Worm (Caenorhabditis elegans) whole organism, midembryonic: Measurements from ENCODE around the gene Y57E12AR.1.

ENCODE experiments used
- T22C8.4 ChIP-seq: fragments of 200-800 bp; sonication (Bioruptor generic); IDR thresholded peaks from 2 replicates; pipeline ENCODE4 v1.3.6; 2022; ENCODE audit warnings: missing genetic modification characterization, missing compliant biosample characterization
- cog-1 ChIP-seq: sonication (generic microtip); optimal IDR thresholded peaks from 2 replicates; lab custom pipeline; 2016; ENCODE audit warnings: missing genetic modification characterization, missing compliant biosample characterization
- flt-1 ChIP-seq: fragments of 200-800 bp; sonication (Bioruptor generic); IDR thresholded peaks from 2 replicates; pipeline ENCODE4 v1.3.6; 2022; ENCODE audit warnings: missing genetic modification characterization, missing compliant biosample characterization
- klf-2 ChIP-seq: fragments of 200-800 bp; sonication (Bioruptor generic); conservative IDR thresholded peaks from 2 replicates; pipeline ENCODE4 v1.3.6; 2022; ENCODE audit warnings: missing genetic modification reagents, missing genetic modification characterization, missing compliant biosample characterization
- med-1 ChIP-seq: sonication (generic microtip); optimal IDR thresholded peaks from 2 replicates; lab custom pipeline; 2017; ENCODE audit warnings: missing genetic modification characterization, mild to moderate bottlenecking, missing compliant biosample characterization, antibody characterized with exemption, missing genetic modification reagents; ENCODE audit not compliant: insufficient read depth
- ref-1 ChIP-seq: fragments of 200-800 bp; sonication (Bioruptor generic); conservative IDR thresholded peaks from 2 replicates; pipeline ENCODE4 v1.3.6; 2022; ENCODE audit warnings: missing genetic modification reagents, missing genetic modification characterization, missing compliant biosample characterization
- tab-1 ChIP-seq: fragments of 200-800 bp; sonication (Bioruptor generic); IDR thresholded peaks from 2 replicates; pipeline ENCODE4 v1.3.6; 2022; ENCODE audit warnings: missing genetic modification characterization, missing compliant biosample characterization
- ztf-23 ChIP-seq: fragments of 200-800 bp; sonication (Bioruptor generic); IDR thresholded peaks from 2 replicates; pipeline ENCODE4 v1.3.6; 2022; ENCODE audit warnings: missing genetic modification reagents, missing genetic modification characterization, missing compliant biosample characterization
- ztf-29 ChIP-seq: fragments of 200-800 bp; sonication (Bioruptor generic); IDR thresholded peaks from 2 replicates; pipeline ENCODE4 v1.3.6; 2022; ENCODE audit warnings: missing genetic modification reagents, missing genetic modification characterization, missing compliant biosample characterization

Gene Y57E12AR.1

ce11 chrV:7017059-7017458 is 48.1 kb downstream of the Y57E12AR.1 start, which contains the start of gene srsx-32:
Gene srsx-32, plus strand, starts transcription at chrV:7017359.
- TF ChIP-seq flt-1 (no peak), tab-1 (no peak), ztf-29 (GFP tag; lab: Robert Waterston, UW) (no peak), cog-1 (tag; lab: Kevin White, UChicago) (no peak)

- TF ChIP-seq klf-2 (GFP tag; lab: Robert Waterston, UW) (no peak), T22C8.4 (no peak), cog-1 (tag; lab: Kevin White, UChicago) (no peak), ref-1 (GFP tag; lab: Robert Waterston, UW) (no peak), ztf-23 (no peak), flt-1 (no peak), ztf-29 (GFP tag; lab: Robert Waterston, UW) (no peak), tab-1 (no peak), med-1 (no peak)
Measured at ce11 chrV:7015872-7016271, 49.3 kb downstream of the Y57E12AR.1 start, which contains the start of gene C33G8.13. Gene C33G8.13, minus strand, starts transcription at chrV:7015972.
